Worm (Caenorhabditis elegans) whole organism, L1 larva: ENCODE results near the gene dohh-1.

Experiments used
- C16A3.4 ChIP-seq: fragments of 150-350 bp; optimal IDR thresholded peaks from 2 replicates; lab custom pipeline; 2014; ENCODE audit warnings: missing biosample characterization, missing genetic modification characterization
- F16B12.6 ChIP-seq: fragments of 150-350 bp; optimal IDR thresholded peaks from 2 replicates; lab custom pipeline; 2014; ENCODE audit warnings: missing biosample characterization, missing genetic modification characterization
- alr-1 ChIP-seq: fragments of 200-800 bp; sonication (Bioruptor generic); optimal IDR thresholded peaks from 2 replicates; lab custom pipeline; 2018; ENCODE audit warnings: borderline replicate concordance, mild to moderate bottlenecking, missing genetic modification characterization, missing compliant biosample characterization
- blmp-1 ChIP-seq: fragments of 150-350 bp; optimal IDR thresholded peaks from 2 replicates; lab custom pipeline; 2014; ENCODE audit warnings: missing biosample characterization, missing genetic modification characterization
- ceh-82 ChIP-seq, 3 experiments: fragments of 150-350 bp in 1 of 3; sonication (generic microtip) in 2 of 3; optimal IDR thresholded peaks; 2 replicates each; lab custom pipeline; 2014 to 2017; ENCODE audit warnings: missing biosample characterization in 3 of 3, missing genetic modification characterization in 3 of 3
- ceh-90 ChIP-seq: sonication (generic microtip); optimal IDR thresholded peaks from 2 replicates; lab custom pipeline; 2016; ENCODE audit warnings: missing genetic modification characterization, missing compliant biosample characterization
- dpl-1 ChIP-seq, 3 experiments: fragments of 150-350 bp in 2 of 3; sonication (generic microtip) in 1 of 3; optimal IDR thresholded peaks; 2 replicates each; lab custom pipeline; 2014 to 2017; ENCODE audit warnings: missing biosample characterization in 3 of 3, missing genetic modification characterization in 3 of 3, missing genetic modification reagents in 3 of 3
- efl-1 ChIP-seq, 4 experiments: fragments of 150-350 bp; optimal IDR thresholded peaks in 3 of 4; peaks in 1 of 4; 1 replicate in 1 of 4; 2 replicates in 3 of 4; lab custom pipeline; 2014; ENCODE audit warnings: missing biosample characterization in 2 of 4, missing genetic modification characterization in 2 of 4, missing genetic modification reagents in 2 of 4
- egl-13 ChIP-seq: sonication (generic microtip); optimal IDR thresholded peaks from 2 replicates; lab custom pipeline; 2016; ENCODE audit warnings: missing genotype, missing genetic modification reagents, missing genetic modification characterization, missing compliant biosample characterization
- fkh-10 ChIP-seq: sonication (generic microtip); optimal IDR thresholded peaks from 2 replicates; lab custom pipeline; 2017; ENCODE audit warnings: missing biosample characterization, missing genetic modification reagents, missing genetic modification characterization
- fkh-4 ChIP-seq: sonication (generic microtip); optimal IDR thresholded peaks from 2 replicates; lab custom pipeline; 2016; ENCODE audit warnings: missing compliant biosample characterization, missing genetic modification characterization, borderline replicate concordance
- fkh-8 ChIP-seq: sonication (generic microtip); optimal IDR thresholded peaks from 2 replicates; lab custom pipeline; 2016; ENCODE audit warnings: mild to moderate bottlenecking, missing genetic modification characterization, missing compliant biosample characterization
- grh-1 ChIP-seq: fragments of 200-800 bp; sonication (Bioruptor generic); IDR thresholded peaks from 2 replicates; pipeline ENCODE4 v1.3.6; 2022; ENCODE audit warnings: missing genetic modification reagents, missing genetic modification characterization, missing compliant biosample characterization
- lin-13 ChIP-seq: fragments of 150-350 bp; optimal IDR thresholded peaks from 2 replicates; lab custom pipeline; 2014; ENCODE audit warnings: missing biosample characterization, missing genetic modification reagents, missing genetic modification characterization
- lin-14 ChIP-seq: fragments of 200-800 bp; sonication (Bioruptor generic); optimal IDR thresholded peaks from 2 replicates; lab custom pipeline; 2018; ENCODE audit warnings: mild to moderate bottlenecking, missing genetic modification characterization, moderate library complexity, missing compliant biosample characterization
- lin-15B ChIP-seq: fragments of 150-350 bp; sonication (generic microtip); optimal IDR thresholded peaks from 3 replicates; lab custom pipeline; 2014; ENCODE audit warnings: missing biosample characterization, missing genetic modification characterization
- lin-35 ChIP-seq, 2 experiments: fragments of 150-350 bp; optimal IDR thresholded peaks; 2 replicates each; lab custom pipeline; 2014; ENCODE audit warnings: missing biosample characterization in 2 of 2, missing genetic modification characterization in 2 of 2, missing genetic modification reagents in 2 of 2
- lsy-2 ChIP-seq, 2 experiments: fragments of 150-350 bp; optimal IDR thresholded peaks; 2 replicates each; lab custom pipeline; 2014; ENCODE audit warnings: missing biosample characterization in 2 of 2, missing genetic modification characterization in 2 of 2
- mdl-1 ChIP-seq, 2 experiments: fragments of 150-350 bp; optimal IDR thresholded peaks; 2 replicates each; lab custom pipeline; 2014 to 2017; ENCODE audit warnings: missing biosample characterization in 2 of 2, missing genetic modification characterization in 2 of 2, inconsistent platforms in 1 of 2
- mep-1 ChIP-seq: fragments of 150-350 bp; optimal IDR thresholded peaks from 2 replicates; lab custom pipeline; 2014; ENCODE audit warnings: missing biosample characterization, missing genetic modification characterization
- nhr-12 ChIP-seq: sonication (generic microtip); optimal IDR thresholded peaks from 2 replicates; lab custom pipeline; 2017; ENCODE audit warnings: missing biosample characterization, missing genetic modification characterization
- nhr-19 ChIP-seq: fragments of 200-800 bp; sonication (Bioruptor generic); conservative IDR thresholded peaks from 2 replicates; pipeline ENCODE4 v1.3.6; 2022; ENCODE audit warnings: missing genetic modification characterization, missing compliant biosample characterization
- nhr-20 ChIP-seq: sonication (generic microtip); optimal IDR thresholded peaks from 2 replicates; lab custom pipeline; 2016; ENCODE audit warnings: mild to moderate bottlenecking, missing genetic modification characterization, missing compliant biosample characterization
- nhr-47 ChIP-seq: sonication (generic microtip); optimal IDR thresholded peaks from 2 replicates; lab custom pipeline; 2016; ENCODE audit warnings: mild to moderate bottlenecking, missing genetic modification characterization, moderate library complexity, missing compliant biosample characterization
- nhr-71 ChIP-seq: sonication (generic microtip); optimal IDR thresholded peaks from 2 replicates; lab custom pipeline; 2016; ENCODE audit warnings: mild to moderate bottlenecking, missing genetic modification characterization, moderate library complexity, missing compliant biosample characterization
- nhr-76 ChIP-seq: sonication (generic microtip); optimal IDR thresholded peaks from 2 replicates; lab custom pipeline; 2017; ENCODE audit warnings: missing biosample characterization, missing genetic modification characterization
- nhr-85 ChIP-seq: sonication (generic microtip); peaks from one replicate; lab custom pipeline; 2016; ENCODE audit warnings: missing genetic modification characterization, inconsistent platforms, missing compliant biosample characterization
- nhr-90 ChIP-seq: sonication (generic microtip); optimal IDR thresholded peaks from 2 replicates; lab custom pipeline; 2016; ENCODE audit warnings: mild to moderate bottlenecking, missing genetic modification characterization, missing compliant biosample characterization; ENCODE audit not compliant: poor library complexity
- pax-3 ChIP-seq: fragments of 200-800 bp; sonication (Bioruptor generic); optimal IDR thresholded peaks from 2 replicates; lab custom pipeline; 2018; ENCODE audit warnings: mild to moderate bottlenecking, missing genetic modification characterization, moderate library complexity, missing compliant biosample characterization
- rnt-1 ChIP-seq: sonication (generic microtip); optimal IDR thresholded peaks from 2 replicates; lab custom pipeline; 2016; ENCODE audit warnings: mild to moderate bottlenecking, missing genetic modification characterization, moderate library complexity, missing compliant biosample characterization
- snpc-4 ChIP-seq: fragments of 150-350 bp; optimal IDR thresholded peaks from 2 replicates; lab custom pipeline; 2014; ENCODE audit warnings: missing biosample characterization, missing genetic modification characterization
- snu-23 ChIP-seq: sonication (generic microtip); optimal IDR thresholded peaks from 2 replicates; lab custom pipeline; 2016; ENCODE audit warnings: missing genetic modification characterization, missing compliant biosample characterization
- sup-37 ChIP-seq: fragments of 200-800 bp; sonication (Bioruptor generic); optimal IDR thresholded peaks from 2 replicates; lab custom pipeline; 2018; ENCODE audit warnings: mild to moderate bottlenecking, missing genetic modification characterization, missing compliant biosample characterization
- unc-130 ChIP-seq: fragments of 150-350 bp; optimal IDR thresholded peaks from 2 replicates; lab custom pipeline; 2017; ENCODE audit warnings: missing biosample characterization, missing genetic modification characterization, inconsistent platforms
- unc-62 ChIP-seq: fragments of 150-350 bp; optimal IDR thresholded peaks from 2 replicates; lab custom pipeline; 2014; ENCODE audit warnings: missing biosample characterization, missing genetic modification reagents, missing genetic modification characterization
- unc-86 ChIP-seq: sonication (generic microtip); optimal IDR thresholded peaks from 2 replicates; lab custom pipeline; 2016; ENCODE audit warnings: missing genetic modification characterization, missing compliant biosample characterization
- unc-98 ChIP-seq: fragments of 200-800 bp; sonication (Bioruptor generic); IDR thresholded peaks from 2 replicates; pipeline ENCODE4 v1.3.6; 2022; ENCODE audit warnings: missing genetic modification characterization, missing compliant biosample characterization
- xbp-1 ChIP-seq: sonication (generic microtip); optimal IDR thresholded peaks from 2 replicates; lab custom pipeline; 2016; ENCODE audit warnings: missing genetic modification characterization, missing compliant biosample characterization
- zip-4 ChIP-seq: fragments of 200-800 bp; sonication (Bioruptor generic); optimal IDR thresholded peaks from 2 replicates; lab custom pipeline; 2018; ENCODE audit warnings: mild to moderate bottlenecking, missing genetic modification characterization, moderate library complexity, missing compliant biosample characterization
- ztf-11 ChIP-seq, 2 experiments: sonication (generic microtip); optimal IDR thresholded peaks; 2 replicates each; lab custom pipeline; 2016 to 2017; ENCODE audit warnings: missing genetic modification characterization in 2 of 2, missing biosample characterization in 1 of 2, missing compliant biosample characterization in 1 of 2

The dohh-1 gene

ce11 chrII:10605512-10605911, 25.8 kb downstream of the dohh-1 start, which contains the start of gene taf-13:
Gene taf-13, minus strand, starts transcription at chrII:10605612.
- no peak for TF ChIP-seq fkh-4 (tag; lab: Kevin White, UChicago)
- TF ChIP-seq nhr-12 (tag; lab: Kevin White, UChicago), result no peak
- no peak for TF ChIP-seq unc-98 (GFP tag; lab: Robert Waterston, UW)
- no peak for TF ChIP-seq nhr-20 (tag; lab: Kevin White, UChicago)
- no peak for TF ChIP-seq fkh-8 (tag; lab: Kevin White, UChicago)
- no peak for TF ChIP-seq alr-1 (tag; lab: Kevin White, UChicago)
- TF ChIP-seq zip-4, result no peak
- no peak for TF ChIP-seq blmp-1

ce11 chrII:10607238-10607961, 27.6 kb downstream of the dohh-1 start, which contains the start of gene ccm-3:
Gene ccm-3, minus strand, starts transcription at chrII:10607275.
- TF ChIP-seq lin-35 (GFP tag; optimal IDR thresholded peaks at IDR 0.05; lab: Kevin White, UChicago) (peak; percentile 46 to 51), F16B12.6 (tag; lab: Kevin White, UChicago) (peak; percentile 3), nhr-71 (peak; percentile 52), fkh-8 (tag; lab: Kevin White, UChicago) (peak; percentile 28), dpl-1 (GFP tag; optimal IDR thresholded peaks at IDR 0.05; lab: Kevin White, UChicago) (peak; percentile 26 to 62 (median 34)), unc-86 (tag; lab: Kevin White, UChicago) (peak; percentile 1), snpc-4 (no peak), ceh-82 (tag; optimal IDR thresholded peaks at IDR 0.05; lab: Kevin White, UChicago) (peak in 2 of 3 experiments; percentile 15 to 54), blmp-1 (peak; percentile 98), rnt-1 (peak; percentile 42), efl-1 (optimal IDR thresholded peaks at IDR 0.05; lab: Kevin White, UChicago) (peak; percentile 43 to 52), efl-1 (GFP tag; optimal IDR thresholded peaks at IDR 0.05 in 1 of 2; lab: Kevin White, UChicago) (peak in 1 of 2 experiments; percentile 45), nhr-90 (tag; lab: Kevin White, UChicago) (no peak), nhr-47 (tag; lab: Kevin White, UChicago) (peak; percentile 30), snu-23 (GFP tag; lab: Kevin White, UChicago) (peak; percentile 11), egl-13 (tag; lab: Kevin White, UChicago) (no peak), fkh-10 (GFP tag; lab: Kevin White, UChicago) (peak; percentile 3), lin-14 (GFP tag; lab: Kevin White, UChicago) (peak; percentile 63), lin-13 (GFP tag; lab: Kevin White, UChicago) (peak; percentile 17), xbp-1 (tag; lab: Kevin White, UChicago) (peak; percentile 23), nhr-19 (GFP tag; lab: Robert Waterston, UW) (0 out of 2 replicates have a peak, but pooled peaks have one; percentile 22), lsy-2 (tag; optimal IDR thresholded peaks at IDR 0.05; lab: Kevin White, UChicago) (peak; percentile 15 to 77), unc-62 (GFP tag; lab: Kevin White, UChicago) (no peak), lin-15B (tag; lab: Kevin White, UChicago) (peak; percentile 64), zip-4 (no peak), C16A3.4 (tag; lab: Kevin White, UChicago) (peak; percentile 50), ceh-90 (tag; lab: Kevin White, UChicago) (no peak)

DNA sequence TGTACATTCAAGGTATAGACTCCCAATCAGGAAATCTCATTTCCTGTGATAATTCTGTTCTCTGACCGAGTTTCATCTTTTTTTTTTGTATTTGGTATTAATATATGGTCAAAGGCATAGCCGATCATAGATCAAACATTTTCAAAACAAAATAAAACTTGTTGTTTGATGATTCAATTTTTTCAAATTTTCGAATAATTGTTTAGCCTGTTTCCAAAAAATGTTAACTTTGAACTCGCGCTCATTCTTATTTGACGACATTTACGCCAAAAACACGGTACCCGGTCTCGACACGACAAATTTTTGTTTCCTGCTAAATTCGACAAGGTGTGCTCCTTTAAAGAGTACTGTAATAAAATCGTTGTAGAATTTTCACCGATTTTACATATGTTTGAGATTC, 29.1 kb downstream of the dohh-1 start:
- TF ChIP-seq nhr-19 (GFP tag; lab: Robert Waterston, UW) (no peak), efl-1 (optimal IDR thresholded peaks at IDR 0.05; lab: Kevin White, UChicago) (no peak), efl-1 (GFP tag; optimal IDR thresholded peaks at IDR 0.05 in 1 of 2; lab: Kevin White, UChicago) (peak in 1 of 2 experiments; percentile 65)

DNA sequence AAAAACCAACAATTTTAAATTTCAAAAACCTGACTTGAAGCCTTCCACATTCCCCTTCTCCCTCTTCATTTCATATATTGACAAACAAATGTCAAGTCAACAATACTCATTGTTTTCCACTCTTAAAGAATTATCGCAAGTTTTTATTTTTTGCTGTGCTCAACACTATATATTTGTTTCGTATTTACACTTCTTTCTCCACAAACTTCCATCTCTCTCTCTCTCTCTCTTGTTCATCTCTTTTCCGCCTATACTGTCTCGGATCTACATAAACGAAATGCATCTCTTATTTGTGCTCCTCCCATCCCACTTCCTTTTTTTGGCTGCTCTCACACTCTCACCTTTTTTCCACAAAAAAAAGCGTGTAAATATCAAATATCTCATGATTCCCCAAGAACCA, 33.0 kb downstream of the dohh-1 start, which contains the start of gene C14A4.12:
Gene C14A4.12 (plus strand): TSS at position 301 of the 400 bp plus-strand sequence.
- TF ChIP-seq sup-37 (GFP tag; lab: Kevin White, UChicago) (no peak), unc-130 (tag; lab: Kevin White, UChicago) (no peak), grh-1 (GFP tag; lab: Robert Waterston, UW) (no peak), ztf-11 (tag; optimal IDR thresholded peaks at IDR 0.05; lab: Kevin White, UChicago) (no peak), mdl-1 (tag; optimal IDR thresholded peaks at IDR 0.05; lab: Kevin White, UChicago) (no peak), nhr-85 (tag; lab: Kevin White, UChicago) (no peak), nhr-76 (no peak), mep-1 (tag; lab: Kevin White, UChicago) (no peak), unc-62 (GFP tag; lab: Kevin White, UChicago) (no peak), unc-98 (GFP tag; lab: Robert Waterston, UW) (no peak), pax-3 (no peak)
- TF ChIP-seq, all 84 proteins: peak for 0
